Worm (Caenorhabditis elegans) whole organism, mixed stage, embryonic: ENCODE measurements around the gene T19D12.10.

Experiments used
- lsy-2 ChIP-seq: fragments of 150-350 bp; optimal IDR thresholded peaks from 2 replicates; lab custom pipeline; 2014; ENCODE audit warnings: missing biosample characterization, missing genetic modification characterization
- mab-5 ChIP-seq: fragments of 150-350 bp; optimal IDR thresholded peaks from 2 replicates; lab custom pipeline; 2014; ENCODE audit warnings: missing biosample characterization, missing genetic modification characterization
- mls-2 ChIP-seq: sonication (generic microtip); optimal IDR thresholded peaks from 2 replicates; lab custom pipeline; 2016; ENCODE audit warnings: mild to moderate bottlenecking, missing genetic modification characterization, moderate library complexity, missing compliant biosample characterization
- nhr-237 ChIP-seq: fragments of 150-350 bp; optimal IDR thresholded peaks from 2 replicates; lab custom pipeline; 2014; ENCODE audit warnings: missing biosample characterization, missing genetic modification characterization
- sem-2 ChIP-seq: fragments of 200-800 bp; sonication (Bioruptor generic); optimal IDR thresholded peaks from 2 replicates; lab custom pipeline; 2018; ENCODE audit warnings: mild to moderate bottlenecking, missing genetic modification characterization, missing compliant biosample characterization
- snpc-4 ChIP-seq: fragments of 150-350 bp; optimal IDR thresholded peaks from 2 replicates; lab custom pipeline; 2014; ENCODE audit warnings: missing biosample characterization, missing genetic modification characterization
- sptf-1 ChIP-seq: sonication (generic microtip); optimal IDR thresholded peaks from 2 replicates; lab custom pipeline; 2017; ENCODE audit warnings: mild to moderate bottlenecking, missing genetic modification characterization, moderate library complexity, missing compliant biosample characterization
- unc-62 ChIP-seq: fragments of 150-350 bp; optimal IDR thresholded peaks from 2 replicates; lab custom pipeline; 2014; ENCODE audit warnings: missing biosample characterization, missing genetic modification reagents, missing genetic modification characterization
- zip-8 ChIP-seq: fragments of 150-350 bp; optimal IDR thresholded peaks from 2 replicates; lab custom pipeline; 2014; ENCODE audit warnings: missing biosample characterization, missing genetic modification characterization
- ztf-11 ChIP-seq: fragments of 150-350 bp; optimal IDR thresholded peaks from 2 replicates; lab custom pipeline; 2014; ENCODE audit warnings: missing biosample characterization, missing genetic modification characterization

DNA sequence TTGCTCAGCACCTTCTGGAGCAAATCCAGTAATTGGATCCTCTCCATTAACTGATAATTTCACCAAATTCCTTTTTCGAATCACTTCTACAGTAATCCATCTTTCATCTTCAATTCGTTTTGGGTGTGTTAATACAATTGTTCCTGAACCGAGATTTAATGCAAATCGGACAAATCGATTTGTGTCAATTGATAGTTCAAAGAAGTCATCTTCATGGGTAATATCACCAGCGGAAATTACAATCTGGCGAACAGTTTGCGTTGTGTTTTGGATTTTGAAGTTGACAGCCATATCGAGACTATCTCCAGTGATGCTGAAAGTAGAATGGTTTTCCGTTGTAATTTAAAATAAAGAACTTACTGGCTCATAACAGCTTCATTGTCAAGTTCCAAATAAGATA lies 20.8 kb downstream of the T19D12.10 start:
- TF ChIP-seq sem-2 (GFP tag; lab: Kevin White, UChicago) (no peak), mls-2 (tag; lab: Kevin White, UChicago) (no peak), lsy-2 (no peak), snpc-4 (tag; lab: Kevin White, UChicago) (no peak), sptf-1 (tag; lab: Kevin White, UChicago) (no peak), ztf-11 (tag; lab: Kevin White, UChicago) (no peak), nhr-237 (tag; lab: Kevin White, UChicago) (no peak), unc-62 (GFP tag; lab: Kevin White, UChicago) (no peak), mab-5 (tag; lab: Kevin White, UChicago) (no peak), zip-8 (tag; lab: Kevin White, UChicago) (no peak)
